Worm (Caenorhabditis elegans): ENCODE data around the gene Y39A1A.2.

Gene Y39A1A.2

DNA sequence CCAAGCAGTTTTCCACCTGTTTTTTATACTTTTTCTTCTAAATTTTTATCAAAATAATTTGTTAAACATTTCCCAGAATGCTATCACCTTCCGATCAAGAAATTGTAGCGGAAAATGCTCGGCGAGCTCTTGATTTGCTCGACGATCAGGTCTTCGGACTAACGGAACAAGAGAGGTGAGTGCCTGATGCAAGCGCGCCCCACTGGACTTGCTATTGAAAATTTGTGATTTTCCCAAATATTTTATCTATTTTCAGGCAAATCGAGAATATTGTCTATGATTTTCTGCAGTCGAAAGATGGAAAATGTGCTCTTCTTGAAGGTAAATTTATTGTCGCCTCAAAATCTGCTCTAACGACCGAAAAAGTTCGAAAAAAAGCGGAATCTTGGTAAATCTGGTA lies 42.7 kb upstream of the Y39A1A.2 start, which contains the start of gene orc-4:
TSS of gene orc-4 (plus strand) at position 77 of the 400 bp plus-strand sequence.
- TF ChIP-seq ceh-6 (GFP tag; optimal IDR thresholded peaks at IDR 0.05) (no peak), hlh-6 (tag; optimal IDR thresholded peaks at IDR 0.05) (no peak), nhr-11 (tag; optimal IDR thresholded peaks at IDR 0.05) (no peak), K02D7.2 (tag; optimal IDR thresholded peaks at IDR 0.05) (no peak), ceh-9 (tag; optimal IDR thresholded peaks at IDR 0.05) (no peak), ceh-14 (tag; optimal IDR thresholded peaks at IDR 0.05) (no peak), ets-4 (tag; optimal IDR thresholded peaks at IDR 0.05) (no peak), ceh-30 (tag; optimal IDR thresholded peaks at IDR 0.05) (no peak), pax-1 (tag; optimal IDR thresholded peaks at IDR 0.05) (no peak), unc-3 (GFP tag; conservative IDR thresholded peaks at IDR 0.05) (no peak), unc-3 (tag; optimal IDR thresholded peaks at IDR 0.05) (no peak), nhr-232 (tag; optimal IDR thresholded peaks at IDR 0.05) (no peak), syd-9 (tag; optimal IDR thresholded peaks at IDR 0.05) (no peak), dve-1 (tag; optimal IDR thresholded peaks at IDR 0.05) (no peak)

DNA sequence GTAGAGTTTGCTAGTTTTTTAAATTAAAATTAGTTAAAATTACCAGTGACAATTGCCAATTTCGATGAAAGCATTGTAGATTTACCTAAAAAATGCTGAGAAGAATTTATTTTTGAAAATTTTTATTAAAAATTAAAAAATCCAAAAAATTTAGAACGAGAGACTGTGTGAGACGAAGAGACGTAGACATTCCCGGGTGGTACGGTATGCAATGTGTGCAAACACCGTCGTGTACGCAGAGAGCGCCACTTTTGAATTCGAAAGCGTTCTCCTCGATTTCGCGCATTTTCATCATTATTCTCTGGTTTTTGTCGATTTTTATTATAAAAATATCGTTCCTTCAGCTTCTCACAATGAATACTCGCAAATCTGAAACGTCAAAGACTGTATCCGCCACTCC lies 39.4 kb upstream of the Y39A1A.2 start, which contains the start of the genes dhs-11 and orc-1:
TSS of gene dhs-11 (minus strand) at position 85 of the 400 bp plus-strand sequence.
TSS of gene orc-1 (plus strand) at position 349 of the 400 bp plus-strand sequence.
- TF ChIP-seq nfya-1 (tag; optimal IDR thresholded peaks at IDR 0.05) (peak; percentile 22), madf-2 (tag; optimal IDR thresholded peaks at IDR 0.05) (no peak)

DNA sequence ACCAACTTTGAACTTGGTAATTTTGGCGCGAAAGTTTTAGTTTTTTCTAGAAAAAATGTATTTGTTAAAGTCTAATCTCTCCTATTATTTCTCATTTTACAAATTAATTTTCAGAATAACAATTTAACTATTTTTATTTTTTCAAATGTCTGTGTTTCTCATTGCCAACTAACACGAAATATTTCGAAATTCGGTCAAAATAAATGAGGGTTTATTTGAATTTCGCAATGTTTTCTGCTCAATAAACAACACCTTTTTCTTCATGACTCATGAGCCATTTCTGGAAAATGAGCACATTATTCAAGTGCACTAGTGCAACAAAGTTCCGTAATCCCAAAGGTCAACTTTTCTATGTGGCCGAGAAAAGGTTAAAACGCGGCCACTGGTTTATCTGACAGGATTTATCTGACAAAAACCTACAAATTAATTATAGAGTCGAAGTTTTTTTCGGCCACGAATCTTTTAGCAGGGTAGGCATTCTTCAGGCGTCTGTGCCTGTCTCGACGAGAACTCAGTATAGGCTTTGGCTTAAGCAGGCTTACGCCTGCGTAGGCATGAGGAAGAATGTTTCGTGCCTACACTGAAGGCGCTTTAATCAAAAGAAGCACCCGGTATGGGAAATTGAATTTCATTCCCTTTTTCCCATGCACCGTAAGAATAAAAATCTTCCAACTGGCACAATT lies 35.1 kb upstream of the Y39A1A.2 start, which contains the start of gene Y39A1A.27:
TSS of gene Y39A1A.27 (plus strand) at position 633 of the 683 bp plus-strand sequence.
- TF ChIP-seq K09A11.1 (tag; optimal IDR thresholded peaks at IDR 0.05; ENCODE audit: insufficient read depth): no peak

DNA sequence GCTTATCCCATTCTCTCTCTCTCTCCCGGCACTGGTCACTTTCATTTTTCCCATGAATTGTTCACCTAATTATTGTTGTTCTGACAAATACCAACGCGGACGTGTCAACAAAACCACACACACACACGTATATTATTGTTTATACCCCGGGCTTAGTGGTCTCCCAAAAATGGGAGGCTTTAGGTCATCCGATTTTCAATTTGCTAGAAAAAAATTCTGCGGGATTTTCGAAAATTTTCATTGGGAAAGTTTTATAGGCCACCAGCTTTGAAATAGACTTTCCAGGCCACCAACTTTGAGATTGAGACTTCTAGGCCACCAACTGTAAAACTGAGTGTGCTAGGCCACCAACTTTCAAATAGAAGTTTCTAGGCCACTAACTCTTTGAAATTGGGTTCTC lies 34.6 kb upstream of the Y39A1A.2 start:
- TF ChIP-seq pha-2 (tag; optimal IDR thresholded peaks at IDR 0.05) (no peak), pha-4 (tag; optimal IDR thresholded peaks at IDR 0.05) (no peak), ttx-3 (tag; optimal IDR thresholded peaks at IDR 0.05) (no peak), nfya-1 (tag; optimal IDR thresholded peaks at IDR 0.05) (no peak), lim-6 (tag; optimal IDR thresholded peaks at IDR 0.05) (no peak), ceh-14 (tag; optimal IDR thresholded peaks at IDR 0.05) (no peak)

DNA sequence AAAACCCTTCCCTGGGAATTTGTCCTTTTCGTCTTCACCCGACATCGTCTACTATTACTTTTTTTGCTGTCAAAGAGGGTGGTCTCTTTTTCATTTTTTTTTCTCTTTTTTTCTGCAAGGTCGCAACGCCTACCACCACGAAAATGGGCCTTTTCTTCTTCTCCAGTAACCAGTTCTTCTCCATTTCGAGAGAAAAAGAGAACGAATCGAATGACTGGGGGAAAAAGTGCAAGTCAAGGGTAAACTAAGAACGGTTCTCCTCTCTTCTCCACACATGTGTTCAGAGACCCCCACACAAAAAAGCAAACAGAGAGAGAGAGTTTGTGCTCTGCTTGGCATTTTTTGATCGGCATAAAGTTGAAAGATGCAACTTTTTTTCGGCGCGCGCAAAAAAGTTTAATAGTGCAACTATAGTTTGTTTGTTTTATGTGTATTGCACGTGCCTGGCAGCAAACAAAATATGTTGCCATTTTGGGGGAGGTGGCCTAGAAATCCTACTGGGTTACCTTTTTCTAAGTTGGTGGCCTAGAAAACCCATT lies 33.2 kb upstream of the Y39A1A.2 start:
- no peak for TF ChIP-seq syd-9 (tag; optimal IDR thresholded peaks at IDR 0.05)
- TF ChIP-seq unc-42 (tag; optimal IDR thresholded peaks at IDR 0.05): no peak
- TF ChIP-seq npax-4 (tag; optimal IDR thresholded peaks at IDR 0.05): no peak
- TF ChIP-seq ceh-31 (tag; optimal IDR thresholded peaks at IDR 0.05): no peak
- no peak for TF ChIP-seq unc-86 (tag; optimal IDR thresholded peaks at IDR 0.05)
- no peak for TF ChIP-seq mec-3 (tag; optimal IDR thresholded peaks at IDR 0.05; ENCODE audit: borderline replicate concordance)

DNA sequence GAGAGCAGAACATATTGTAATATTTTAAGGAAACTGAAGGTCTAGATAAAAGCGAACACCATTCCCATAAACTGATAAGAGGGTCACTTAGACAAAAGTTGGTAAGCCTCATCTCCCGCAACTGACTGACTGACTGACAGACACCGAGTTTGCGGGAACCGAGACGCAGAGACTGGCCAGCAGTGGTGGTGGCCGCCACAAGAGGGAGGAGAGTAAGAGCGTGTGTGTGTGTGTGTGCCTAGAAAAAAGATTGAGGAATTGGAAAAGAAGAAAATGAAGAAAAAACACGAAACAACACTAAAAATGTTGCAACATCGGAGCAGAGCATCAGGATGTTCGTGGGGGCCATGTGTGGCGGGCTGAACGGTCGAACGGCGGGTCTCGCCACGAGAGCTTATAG lies 31.2 kb upstream of the Y39A1A.2 start:
- TF ChIP-seq lim-6 (tag; optimal IDR thresholded peaks at IDR 0.05) (no peak), pha-4 (tag; optimal IDR thresholded peaks at IDR 0.05) (no peak), nhr-232 (tag; optimal IDR thresholded peaks at IDR 0.05) (no peak), ttx-3 (tag; optimal IDR thresholded peaks at IDR 0.05) (no peak), ref-2 (tag; optimal IDR thresholded peaks at IDR 0.05) (no peak), unc-86 (tag; optimal IDR thresholded peaks at IDR 0.05) (no peak), K09A11.1 (tag; optimal IDR thresholded peaks at IDR 0.05; ENCODE audit: insufficient read depth) (no peak), unc-3 (GFP tag; conservative IDR thresholded peaks at IDR 0.05) (no peak), unc-3 (tag; optimal IDR thresholded peaks at IDR 0.05) (no peak), nhr-11 (tag; optimal IDR thresholded peaks at IDR 0.05) (no peak), ztf-16 (tag; optimal IDR thresholded peaks at IDR 0.05) (no peak), ama-1 (optimal IDR thresholded peaks at IDR 0.05) (no peak), pat-9 (tag; optimal IDR thresholded peaks at IDR 0.05) (no peak), ceh-6 (GFP tag; optimal IDR thresholded peaks at IDR 0.05) (no peak), sdc-2 (tag; optimal IDR thresholded peaks at IDR 0.05) (no peak), tbx-7 (tag; optimal IDR thresholded peaks at IDR 0.05) (no peak), zip-5 (tag; optimal IDR thresholded peaks at IDR 0.05) (no peak)

Data from whole organism, late embryonic.